Fruit fly (Drosophila melanogaster) whole organism, prepupa: Measurements from ENCODE around the gene CaBP1.

Source experiments
- Blimp-1 ChIP-seq: fragments of 200-800 bp; sonication (Bioruptor generic); optimal IDR thresholded peaks from 3 replicates; lab custom pipeline; 2017; ENCODE audit warnings: missing biosample characterization, missing genetic modification characterization, mild to moderate bottlenecking, moderate library complexity, missing genetic modification reagents
- CG10669 ChIP-seq: fragments of 200-800 bp; sonication (Bioruptor generic); optimal IDR thresholded peaks from 3 replicates; lab custom pipeline; 2018; ENCODE audit warnings: missing biosample characterization, mild to moderate bottlenecking, missing genetic modification characterization, moderate library complexity
- CG11294 ChIP-seq: fragments of 200-800 bp; sonication (Bioruptor generic); IDR thresholded peaks from 2 replicates; pipeline ENCODE4 v1.3.6; 2022; ENCODE audit warnings: missing biosample characterization, missing genetic modification characterization
- CG11762 ChIP-seq: fragments of 200-800 bp; sonication (Bioruptor generic); optimal IDR thresholded peaks from 3 replicates; lab custom pipeline; 2016; ENCODE audit warnings: missing biosample characterization, missing genetic modification characterization; ENCODE audit not compliant: insufficient read depth
- CG11902 ChIP-seq: fragments of 200-800 bp; sonication (Bioruptor generic); optimal IDR thresholded peaks from 3 replicates; lab custom pipeline; 2016; ENCODE audit warnings: missing biosample characterization, missing genetic modification characterization
- CG1621 ChIP-seq: fragments of 200-800 bp; sonication (Bioruptor generic); optimal IDR thresholded peaks from 3 replicates; lab custom pipeline; 2018; ENCODE audit warnings: missing biosample characterization, mild to moderate bottlenecking, missing genetic modification characterization
- CG3032 ChIP-seq: fragments of 200-800 bp; optimal IDR thresholded peaks from 2 replicates; lab custom pipeline; 2019; ENCODE audit warnings: missing biosample characterization, mild to moderate bottlenecking, missing genetic modification characterization, moderate library complexity
- CG31627 ChIP-seq: fragments of 200-800 bp; sonication (Bioruptor generic); optimal IDR thresholded peaks from 3 replicates; lab custom pipeline; 2016; ENCODE audit warnings: missing biosample characterization, missing genetic modification characterization
- CG32006 ChIP-seq: fragments of 200-800 bp; sonication (Bioruptor generic); optimal IDR thresholded peaks from 3 replicates; lab custom pipeline; 2017; ENCODE audit warnings: missing biosample characterization, mild to moderate bottlenecking, missing genetic modification characterization
- CG3919 ChIP-seq: fragments of 200-800 bp; sonication (Bioruptor generic); optimal IDR thresholded peaks from 3 replicates; lab custom pipeline; 2016; ENCODE audit warnings: missing biosample characterization, missing genetic modification characterization
- CG4318 ChIP-seq: fragments of 200-800 bp; sonication (Bioruptor generic); optimal IDR thresholded peaks from 3 replicates; lab custom pipeline; 2017; ENCODE audit warnings: missing biosample characterization, mild to moderate bottlenecking, missing genetic modification characterization
- CG6163 ChIP-seq: fragments of 200-800 bp; sonication (Bioruptor generic); IDR thresholded peaks from 3 replicates; pipeline ENCODE4 v1.3.6; 2022; ENCODE audit warnings: missing biosample characterization, missing genetic modification characterization
- CG6792 ChIP-seq: fragments of 200-800 bp; sonication (Bioruptor generic); optimal IDR thresholded peaks from 3 replicates; lab custom pipeline; 2016; ENCODE audit warnings: missing biosample characterization, missing genetic modification characterization
- CG6808 ChIP-seq: fragments of 200-800 bp; sonication (Bioruptor generic); optimal IDR thresholded peaks from 3 replicates; lab custom pipeline; 2017; ENCODE audit warnings: missing biosample characterization, missing genetic modification characterization, mild to moderate bottlenecking, moderate library complexity, missing genetic modification reagents
- CG6854 ChIP-seq: fragments of 200-800 bp; sonication (Bioruptor generic); optimal IDR thresholded peaks from 2 replicates; lab custom pipeline; 2017; ENCODE audit warnings: missing biosample characterization, mild to moderate bottlenecking, missing genetic modification characterization
- CG7368 ChIP-seq: fragments of 200-800 bp; sonication (Bioruptor generic); optimal IDR thresholded peaks from 3 replicates; lab custom pipeline; 2016; ENCODE audit warnings: missing biosample characterization, missing genetic modification characterization
- CG8119 ChIP-seq: fragments of 200-800 bp; sonication (Bioruptor generic); IDR thresholded peaks from 3 replicates; pipeline ENCODE4 v1.3.6; 2022; ENCODE audit warnings: missing biosample characterization, missing genetic modification characterization
- CG8319 ChIP-seq: fragments of 200-800 bp; sonication (Bioruptor generic); optimal IDR thresholded peaks from 3 replicates; lab custom pipeline; 2016; ENCODE audit warnings: missing biosample characterization, missing genetic modification characterization
- CG8632 ChIP-seq: fragments of 200-800 bp; sonication (Bioruptor generic); optimal IDR thresholded peaks from 3 replicates; lab custom pipeline; 2016; ENCODE audit warnings: missing biosample characterization, missing genetic modification characterization
- CG9139 ChIP-seq: fragments of 200-800 bp; sonication (Bioruptor generic); optimal IDR thresholded peaks from 3 replicates; lab custom pipeline; 2017; ENCODE audit warnings: missing biosample characterization, mild to moderate bottlenecking, missing genetic modification characterization
- Eip78C ChIP-seq: fragments of 200-800 bp; sonication (Bioruptor generic); peaks from one replicate; lab custom pipeline; 2016; ENCODE audit warnings: missing biosample characterization, missing genetic modification characterization
- Eip93F ChIP-seq: fragments of 200-800 bp; sonication (Bioruptor generic); optimal IDR thresholded peaks from 2 replicates; lab custom pipeline; 2016; ENCODE audit warnings: missing biosample characterization, mild to moderate bottlenecking, missing genetic modification characterization
- Ets96B ChIP-seq: fragments of 200-800 bp; optimal IDR thresholded peaks from 2 replicates; lab custom pipeline; 2019; ENCODE audit warnings: missing biosample characterization, mild to moderate bottlenecking, missing genetic modification characterization, moderate library complexity
- Gug ChIP-seq: fragments of 200-800 bp; sonication (Bioruptor generic); IDR thresholded peaks from 2 replicates; pipeline ENCODE4 v1.3.6; 2022; ENCODE audit warnings: missing biosample characterization, missing genetic modification characterization
- Hr38 ChIP-seq: sonication (Bioruptor generic); optimal IDR thresholded peaks from 2 replicates; lab custom pipeline; 2016; ENCODE audit warnings: missing biosample characterization, missing genetic modification characterization
- Hr39 ChIP-seq: fragments of 200-800 bp; sonication (Bioruptor generic); optimal IDR thresholded peaks from 2 replicates; lab custom pipeline; 2016; ENCODE audit warnings: missing biosample characterization, missing genetic modification characterization
- Hr4 ChIP-seq: fragments of 200-800 bp; sonication (Bioruptor generic); optimal IDR thresholded peaks from 3 replicates; lab custom pipeline; 2016; ENCODE audit warnings: missing biosample characterization, missing genetic modification characterization
- Lpt ChIP-seq: fragments of 200-800 bp; sonication (Bioruptor generic); optimal IDR thresholded peaks from 3 replicates; lab custom pipeline; 2016; ENCODE audit warnings: missing biosample characterization, missing genetic modification characterization
- Smox ChIP-seq: fragments of 200-800 bp; sonication (Bioruptor generic); optimal IDR thresholded peaks from 3 replicates; lab custom pipeline; 2016; ENCODE audit warnings: missing biosample characterization, missing genetic modification characterization
- Sox102F ChIP-seq: fragments of 200-800 bp; sonication (Bioruptor generic); optimal IDR thresholded peaks from 2 replicates; lab custom pipeline; 2016; ENCODE audit warnings: missing biosample characterization, mild to moderate bottlenecking, missing genetic modification characterization
- Sox14 ChIP-seq: fragments of 200-800 bp; sonication (Bioruptor generic); optimal IDR thresholded peaks from 3 replicates; lab custom pipeline; 2016; ENCODE audit warnings: missing biosample characterization, missing genetic modification characterization
- acj6 ChIP-seq: fragments of 200-800 bp; sonication (Bioruptor generic); optimal IDR thresholded peaks from 3 replicates; lab custom pipeline; 2016; ENCODE audit warnings: missing biosample characterization, missing genetic modification characterization
- cyc ChIP-seq: fragments of 200-800 bp; sonication (Bioruptor generic); optimal IDR thresholded peaks from 3 replicates; lab custom pipeline; 2016; ENCODE audit warnings: missing biosample characterization, missing genetic modification characterization
- dac ChIP-seq: fragments of 200-800 bp; sonication (Bioruptor generic); optimal IDR thresholded peaks from 2 replicates; lab custom pipeline; 2017; ENCODE audit warnings: missing biosample characterization, mild to moderate bottlenecking, missing genetic modification characterization
- dsx ChIP-seq: fragments of 200-800 bp; optimal IDR thresholded peaks from 3 replicates; lab custom pipeline; 2019; ENCODE audit warnings: missing biosample characterization, mild to moderate bottlenecking, missing genetic modification characterization, moderate library complexity; ENCODE audit not compliant: poor library complexity, severe bottlenecking
- eg ChIP-seq: fragments of 200-800 bp; sonication (Bioruptor generic); IDR thresholded peaks from 3 replicates; pipeline ENCODE4 v1.3.6; 2022; ENCODE audit warnings: missing biosample characterization, missing genetic modification characterization
- esn ChIP-seq: fragments of 200-800 bp; sonication (Bioruptor generic); optimal IDR thresholded peaks from 2 replicates; lab custom pipeline; 2016; ENCODE audit warnings: missing biosample characterization, mild to moderate bottlenecking, missing genetic modification characterization, moderate library complexity
- fd59A ChIP-seq: fragments of 200-800 bp; sonication (Bioruptor generic); optimal IDR thresholded peaks from 2 replicates; lab custom pipeline; 2017; ENCODE audit warnings: missing biosample characterization, mild to moderate bottlenecking, missing genetic modification characterization, missing genetic modification reagents
- fd85E ChIP-seq: fragments of 200-800 bp; sonication (Bioruptor generic); optimal IDR thresholded peaks from 3 replicates; lab custom pipeline; 2016; ENCODE audit warnings: missing biosample characterization, missing genetic modification characterization
- fkh ChIP-seq: fragments of 200-800 bp; sonication (Bioruptor generic); optimal IDR thresholded peaks from 3 replicates; lab custom pipeline; 2017; ENCODE audit warnings: missing biosample characterization, mild to moderate bottlenecking, missing genetic modification characterization, moderate library complexity
- lz ChIP-seq: fragments of 200-800 bp; sonication (Bioruptor generic); optimal IDR thresholded peaks from 3 replicates; lab custom pipeline; 2016; ENCODE audit warnings: missing biosample characterization, missing genetic modification characterization
- net ChIP-seq: fragments of 200-800 bp; sonication (Bioruptor generic); optimal IDR thresholded peaks from 3 replicates; lab custom pipeline; 2016; ENCODE audit warnings: missing biosample characterization, missing genetic modification characterization
- pdm3 ChIP-seq: fragments of 200-800 bp; sonication (Bioruptor generic); optimal IDR thresholded peaks from 3 replicates; lab custom pipeline; 2016; ENCODE audit warnings: missing biosample characterization, missing genetic modification characterization
- salr ChIP-seq, 2 experiments: fragments of 200-800 bp; sonication (Bioruptor generic); optimal IDR thresholded peaks; 3 replicates each; lab custom pipeline; 2016 to 2018; ENCODE audit warnings: missing biosample characterization in 2 of 2, missing genetic modification characterization in 2 of 2, mild to moderate bottlenecking in 1 of 2
- ss ChIP-seq, 2 experiments: fragments of 200-800 bp; sonication (Bioruptor generic); optimal IDR thresholded peaks; 2 replicates in 1 of 2; 3 replicates in 1 of 2; lab custom pipeline; 2017 to 2018; ENCODE audit warnings: mild to moderate bottlenecking in 2 of 2, missing biosample characterization in 2 of 2, missing genetic modification characterization in 2 of 2, moderate library complexity in 1 of 2
- vri ChIP-seq: fragments of 200-800 bp; sonication (Bioruptor generic); optimal IDR thresholded peaks from 3 replicates; lab custom pipeline; 2016; ENCODE audit warnings: missing biosample characterization, mild to moderate bottlenecking, missing genetic modification characterization

CaBP1 gene

DNA sequence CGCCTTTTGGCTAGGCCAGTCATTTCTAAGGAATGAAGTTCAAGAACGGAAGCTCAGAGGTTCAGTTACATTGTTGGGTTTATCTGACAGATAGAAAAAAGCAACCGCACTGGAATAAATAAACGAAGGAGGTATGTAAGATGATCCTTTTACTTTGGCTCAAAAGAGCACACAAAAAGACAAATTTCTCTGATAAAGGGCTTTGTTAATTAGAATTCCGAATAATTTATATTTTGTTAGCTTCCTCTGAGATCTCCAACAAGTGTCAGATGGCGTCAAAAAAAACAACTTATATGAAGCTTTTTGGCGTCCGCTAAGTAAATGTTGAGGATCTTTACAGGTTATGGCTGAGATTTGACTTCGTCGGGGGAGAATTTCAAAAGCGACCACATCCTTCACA lies 18.8 kb downstream of the CaBP1 start, which contains the start of gene CG31817:
CG31817 (minus strand) TSS at position 101 of the 400 bp plus-strand sequence.
- TF ChIP-seq CG11294 (GFP tag; lab: Robert Waterston, UW): no peak

- no peak for TF ChIP-seq ss (GFP tag; optimal IDR thresholded peaks at IDR 0.05; lab: Kevin White, UChicago)
- no peak for TF ChIP-seq Hr39 (GFP tag; lab: Kevin White, UChicago)
- TF ChIP-seq CG8632 (GFP tag; lab: Kevin White, UChicago): no peak
- no peak for TF ChIP-seq Sox102F
- TF ChIP-seq fd85E (GFP tag; lab: Kevin White, UChicago): no peak
- TF ChIP-seq Eip78C (GFP tag; lab: Kevin White, UChicago): no peak
- no peak for TF ChIP-seq CG6792 (GFP tag; lab: Kevin White, UChicago)
- TF ChIP-seq CG11294 (GFP tag; lab: Robert Waterston, UW): no peak
- no peak for TF ChIP-seq CG3919
- TF ChIP-seq CG11902 (GFP tag; lab: Kevin White, UChicago): no peak
- TF ChIP-seq, all 60 proteins: peak for 0
Measured at dm6 chr2L:16329625-16330024, 26.9 kb downstream of the CaBP1 start, which contains the start of gene CG4440. Gene CG4440, plus strand, starts transcription at chr2L:16329925.

DNA sequence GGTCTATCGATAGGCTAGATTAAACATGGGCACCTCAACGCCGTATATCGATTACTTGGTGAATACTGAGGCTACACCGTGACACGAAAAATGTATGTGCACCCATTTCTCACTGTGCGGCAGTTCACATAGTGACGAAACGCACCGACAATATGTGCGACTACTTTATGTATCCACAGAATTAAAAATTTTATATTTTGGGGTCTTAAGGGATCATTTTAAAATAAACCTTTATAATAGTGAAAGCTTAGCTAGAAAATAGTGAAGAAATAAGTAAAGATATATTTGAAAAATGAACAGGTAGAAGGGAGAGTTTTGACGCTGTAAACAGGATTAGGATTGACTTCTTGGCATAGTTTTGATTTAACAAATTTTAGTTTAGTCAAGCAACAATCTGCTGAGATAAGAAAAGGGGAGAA lies 27.4 kb downstream of the CaBP1 start, which contains the start of gene mRpL4:
mRpL4 (minus strand) TSS at position 31 of the 419 bp plus-strand sequence.
- TF ChIP-seq dsx (no peak), CG11294 (GFP tag; lab: Robert Waterston, UW) (no peak), Eip93F (no peak), CG3032 (tag; lab: Kevin White, UChicago) (no peak), Hr38 (GFP tag; lab: Kevin White, UChicago) (peak; percentile 11), esn (no peak), fd59A (GFP tag; lab: Kevin White, UChicago) (no peak), Hr4 (GFP tag; lab: Kevin White, UChicago) (peak; percentile 73), Smox (GFP tag; lab: Kevin White, UChicago) (no peak), CG8119 (GFP tag; lab: Robert Waterston, UW) (no peak), salr (GFP tag; optimal IDR thresholded peaks at IDR 0.05; lab: Kevin White, UChicago) (no peak), vri (GFP tag; lab: Kevin White, UChicago) (no peak), CG31627 (peak; percentile 69), CG6854 (no peak), dac (GFP tag; lab: Kevin White, UChicago) (no peak), CG8319 (GFP tag; lab: Kevin White, UChicago) (peak; percentile 21), CG6163 (GFP tag; lab: Robert Waterston, UW) (no peak), Sox14 (no peak), CG32006 (GFP tag; lab: Kevin White, UChicago) (no peak), net (GFP tag; lab: Kevin White, UChicago) (no peak), CG11902 (GFP tag; lab: Kevin White, UChicago) (no peak), CG1621 (peak; percentile 52), Blimp-1 (GFP tag; lab: Kevin White, UChicago) (no peak), CG7368 (GFP tag; lab: Kevin White, UChicago) (no peak), lz (GFP tag; lab: Kevin White, UChicago) (no peak), CG4318 (GFP tag; lab: Kevin White, UChicago) (no peak), Sox102F (no peak), fd85E (GFP tag; lab: Kevin White, UChicago) (no peak), Eip78C (GFP tag; lab: Kevin White, UChicago) (no peak), ss (GFP tag; optimal IDR thresholded peaks at IDR 0.05; lab: Kevin White, UChicago) (no peak), cyc (GFP tag; lab: Kevin White, UChicago) (no peak), Lpt (no peak), fkh (GFP tag; lab: Kevin White, UChicago) (peak; percentile 59), CG6808 (GFP tag; lab: Kevin White, UChicago) (no peak), CG3919 (no peak), CG6792 (GFP tag; lab: Kevin White, UChicago) (peak; percentile 45), CG9139 (GFP tag; lab: Kevin White, UChicago) (no peak), acj6 (peak; percentile 39), CG10669 (GFP tag; lab: Kevin White, UChicago) (no peak), eg (GFP tag; lab: Robert Waterston, UW) (no peak), CG8632 (GFP tag; lab: Kevin White, UChicago) (no peak), Ets96B (tag; lab: Kevin White, UChicago) (no peak), Gug (GFP tag; lab: Robert Waterston, UW) (no peak; the same call in 1 of the 2 replicates), pdm3 (GFP tag; lab: Kevin White, UChicago) (no peak), CG11762 (GFP tag; lab: Kevin White, UChicago) (no peak)
